Worm (Caenorhabditis elegans): ENCODE measurements around the gene mfsd-11.

DNA sequence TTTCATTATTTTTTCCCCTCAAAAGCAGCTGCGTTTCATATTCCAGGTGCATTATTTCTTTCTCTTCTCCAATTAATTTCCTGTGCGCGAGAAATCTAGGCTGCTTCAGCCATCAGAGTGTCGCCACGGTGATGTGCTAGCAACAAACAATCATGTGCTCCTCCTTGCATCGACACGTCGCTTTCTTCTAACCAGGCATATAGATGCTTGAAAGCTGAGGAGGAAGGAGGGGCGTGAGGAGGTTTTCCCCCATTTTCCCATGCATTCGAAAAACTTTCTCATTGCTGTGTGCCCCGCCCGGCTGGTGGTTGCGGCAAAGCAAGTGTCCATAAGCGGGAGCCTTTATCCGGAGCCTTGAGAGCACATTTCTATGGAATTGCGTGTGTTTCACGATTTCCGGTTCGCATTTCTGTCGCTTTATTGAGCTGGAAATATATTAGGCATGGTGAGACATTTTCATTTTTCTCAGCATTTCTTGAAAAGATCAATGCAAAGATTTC is 4.2 kb downstream of the mfsd-11 start, which contains the start of gene znf-474:
- TF ChIP-seq pros-1 (tag; optimal IDR thresholded peaks at IDR 0.05) (no peak), tbx-7 (tag; optimal IDR thresholded peaks at IDR 0.05) (no peak), ttx-3 (tag; optimal IDR thresholded peaks at IDR 0.05) (no peak), nhr-11 (tag; optimal IDR thresholded peaks at IDR 0.05) (no peak), mec-3 (tag; optimal IDR thresholded peaks at IDR 0.05; ENCODE audit: borderline replicate concordance) (no peak), elt-4 (tag; optimal IDR thresholded peaks at IDR 0.05) (no peak), pha-4 (tag; optimal IDR thresholded peaks at IDR 0.05) (no peak), nfya-1 (tag; optimal IDR thresholded peaks at IDR 0.05) (no peak), lim-6 (tag; optimal IDR thresholded peaks at IDR 0.05) (no peak), ama-1 (optimal IDR thresholded peaks at IDR 0.05) (no peak), Y22D7AL.16 (tag; optimal IDR thresholded peaks at IDR 0.05) (no peak), elt-2 (tag; optimal IDR thresholded peaks at IDR 0.05) (no peak), npax-4 (tag; optimal IDR thresholded peaks at IDR 0.05) (no peak), ztf-16 (tag; optimal IDR thresholded peaks at IDR 0.05) (no peak)

All from whole organism, late embryonic.